Worm (Caenorhabditis elegans) whole organism, late embryonic: ENCODE results near the gene F46B3.1.
A peak's percentile ranks its signal among the peaks of the same experiment; 100 is the strongest.

ENCODE experiments used
- T23F11.4 ChIP-seq: fragments of 200-800 bp; sonication (Bioruptor generic); optimal IDR thresholded peaks from 2 replicates; lab custom pipeline; 2018; ENCODE audit warnings: mild to moderate bottlenecking, missing genetic modification characterization, missing compliant biosample characterization
- ceh-19 ChIP-seq: fragments of 200-800 bp; sonication (Bioruptor generic); optimal IDR thresholded peaks from 2 replicates; lab custom pipeline; 2018; ENCODE audit warnings: mild to moderate bottlenecking, missing genetic modification characterization, missing compliant biosample characterization
- ets-4 ChIP-seq: sonication (generic microtip); optimal IDR thresholded peaks from 2 replicates; lab custom pipeline; 2016; ENCODE audit warnings: missing genetic modification characterization, missing compliant biosample characterization
- lin-11 ChIP-seq: fragments of 200-800 bp; sonication (Bioruptor generic); optimal IDR thresholded peaks from 2 replicates; lab custom pipeline; 2018; ENCODE audit warnings: mild to moderate bottlenecking, missing genetic modification characterization, missing compliant biosample characterization
- pha-4 ChIP-seq: fragments of 150-350 bp; optimal IDR thresholded peaks from 2 replicates; lab custom pipeline; 2018; ENCODE audit warnings: missing biosample characterization, missing genetic modification reagents, missing genetic modification characterization

DNA sequence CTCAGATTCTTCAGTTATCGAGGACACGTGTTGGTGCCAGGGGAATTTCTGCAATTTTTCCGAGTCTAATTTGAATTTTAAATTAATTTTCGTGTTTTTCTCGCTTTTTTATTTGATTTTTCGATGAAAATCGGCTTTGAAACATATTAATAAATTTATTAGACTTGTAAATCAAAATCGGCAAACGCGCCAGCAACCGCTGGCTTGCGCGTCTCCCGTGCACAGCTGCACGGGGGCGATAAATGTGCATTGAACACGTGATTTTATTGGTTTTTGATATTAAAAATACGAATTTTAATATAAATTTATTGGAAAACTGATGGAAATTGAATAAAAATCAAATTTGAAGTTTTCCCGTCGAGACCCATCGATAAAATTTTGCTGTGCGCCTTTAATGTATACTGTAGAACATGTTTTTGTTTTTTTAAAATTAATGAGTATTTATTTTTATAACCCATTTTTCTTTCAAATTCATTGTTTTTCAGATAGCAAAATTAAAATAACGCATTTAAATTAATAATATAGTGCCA, 16.4 kb downstream of the F46B3.1 start, which contains the start of gene F26F2.7:
- TF ChIP-seq ceh-19 (GFP tag; lab: Kevin White, UChicago) = no peak
- TF ChIP-seq T23F11.4 (GFP tag; lab: Kevin White, UChicago) = no peak
- no peak for TF ChIP-seq ets-4 (tag; lab: Kevin White, UChicago)
- TF ChIP-seq lin-11 = peak; percentile 31
- no peak for TF ChIP-seq pha-4 (tag; lab: Kevin White, UChicago)
